Worm (Caenorhabditis elegans) whole organism, young adult: ENCODE measurements around the gene B0280.9.

Source experiments
- B0336.3 ChIP-seq: fragments of 200-800 bp; sonication (Bioruptor generic); IDR thresholded peaks from 2 replicates; pipeline ENCODE4 v1.3.6; 2022; ENCODE audit warnings: missing genetic modification characterization, missing compliant biosample characterization
- C06A6.2 ChIP-seq: fragments of 200-800 bp; sonication (Bioruptor generic); conservative IDR thresholded peaks from 2 replicates; pipeline ENCODE4 v1.3.6; 2022; ENCODE audit warnings: missing genetic modification characterization, missing compliant biosample characterization
- F33H1.4 ChIP-seq: fragments of 200-800 bp; sonication (Bioruptor generic); IDR thresholded peaks from 2 replicates; pipeline ENCODE4 v1.3.6; 2022; ENCODE audit warnings: missing genetic modification reagents, missing genetic modification characterization, missing compliant biosample characterization
- F37B4.10 ChIP-seq: fragments of 200-800 bp; sonication (Bioruptor generic); IDR thresholded peaks from 2 replicates; pipeline ENCODE4 v1.3.6; 2022; ENCODE audit warnings: missing genetic modification characterization, missing compliant biosample characterization
- F55B11.4 ChIP-seq: sonication (generic microtip); optimal IDR thresholded peaks from 2 replicates; lab custom pipeline; 2016; ENCODE audit warnings: missing compliant biosample characterization, missing genetic modification characterization, borderline replicate concordance; ENCODE audit not compliant: insufficient read depth
- K12H6.12 ChIP-seq: fragments of 200-800 bp; sonication (Bioruptor generic); optimal IDR thresholded peaks from 2 replicates; lab custom pipeline; 2018; ENCODE audit warnings: mild to moderate bottlenecking, missing genetic modification characterization, missing compliant biosample characterization
- Y79H2A.3 ChIP-seq: fragments of 200-800 bp; sonication (Bioruptor generic); conservative IDR thresholded peaks from 2 replicates; pipeline ENCODE4 v1.3.6; 2022; ENCODE audit warnings: missing genetic modification reagents, missing genetic modification characterization, missing compliant biosample characterization
- Y95B8A.8 ChIP-seq: fragments of 200-800 bp; sonication (Bioruptor generic); IDR thresholded peaks from 2 replicates; pipeline ENCODE4 v1.3.6; 2022; ENCODE audit warnings: missing genetic modification reagents, missing genetic modification characterization, missing compliant biosample characterization
- ZK185.1 ChIP-seq: sonication (generic microtip); optimal IDR thresholded peaks from 2 replicates; lab custom pipeline; 2016; ENCODE audit warnings: mild to moderate bottlenecking, missing genetic modification characterization, missing compliant biosample characterization; ENCODE audit not compliant: poor library complexity, severe bottlenecking
- ama-1 ChIP-seq, 3 experiments: fragments of 150-350 bp in 1 of 3; sonication (generic microtip) in 2 of 3; optimal IDR thresholded peaks; 2 replicates each; lab custom pipeline; 2014 to 2018; ENCODE audit warnings: missing biosample characterization in 2 of 3, missing genetic modification characterization in 2 of 3, missing genetic modification reagents in 2 of 3
- aptf-2 ChIP-seq: fragments of 200-800 bp; sonication (Bioruptor generic); conservative IDR thresholded peaks from 2 replicates; pipeline ENCODE4 v1.3.6; 2022; ENCODE audit warnings: missing genetic modification reagents, missing genetic modification characterization, missing compliant biosample characterization
- ccch-3 ChIP-seq: fragments of 200-800 bp; sonication (Bioruptor generic); optimal IDR thresholded peaks from 2 replicates; lab custom pipeline; 2018; ENCODE audit warnings: mild to moderate bottlenecking, missing genetic modification characterization, missing compliant biosample characterization
- cebp-1 ChIP-seq, 2 experiments: fragments of 200-800 bp in 1 of 2; sonication (Bioruptor generic) in 1 of 2; sonication (generic microtip) in 1 of 2; IDR thresholded peaks in 1 of 2; optimal IDR thresholded peaks in 1 of 2; 2 replicates each; pipeline versions ENCODE4 v1.3.6 to Lab custom; 2017 to 2022; ENCODE audit warnings: missing compliant biosample characterization in 2 of 2, missing genetic modification characterization in 2 of 2, mild to moderate bottlenecking in 1 of 2, missing genetic modification reagents in 1 of 2, moderate library complexity in 1 of 2
- ceh-100 ChIP-seq: fragments of 200-800 bp; sonication (Bioruptor generic); IDR thresholded peaks from 2 replicates; pipeline ENCODE4 v1.3.6; 2022; ENCODE audit warnings: missing genetic modification reagents, missing genetic modification characterization, missing compliant biosample characterization
- ceh-40 ChIP-seq: fragments of 200-800 bp; sonication (Bioruptor generic); IDR thresholded peaks from 2 replicates; pipeline ENCODE4 v1.3.6; 2022; ENCODE audit warnings: missing genetic modification characterization, missing compliant biosample characterization
- chd-7 ChIP-seq: sonication (generic microtip); optimal IDR thresholded peaks from 2 replicates; lab custom pipeline; 2016; ENCODE audit warnings: mild to moderate bottlenecking, missing genetic modification characterization, moderate library complexity, missing compliant biosample characterization
- die-1 ChIP-seq: sonication (generic microtip); optimal IDR thresholded peaks from 2 replicates; lab custom pipeline; 2016; ENCODE audit warnings: missing genotype, mild to moderate bottlenecking, missing genetic modification characterization, missing compliant biosample characterization
- ekl-4 ChIP-seq: fragments of 200-800 bp; sonication (Bioruptor generic); IDR thresholded peaks from 2 replicates; pipeline ENCODE4 v1.3.6; 2022; ENCODE audit warnings: missing genetic modification reagents, missing genetic modification characterization, missing compliant biosample characterization
- ets-4 ChIP-seq: fragments of 200-800 bp; sonication (Bioruptor generic); optimal IDR thresholded peaks from 2 replicates; lab custom pipeline; 2018; ENCODE audit warnings: mild to moderate bottlenecking, missing genetic modification characterization, missing compliant biosample characterization
- fkh-3 ChIP-seq: sonication (generic microtip); optimal IDR thresholded peaks from 2 replicates; lab custom pipeline; 2016; ENCODE audit warnings: mild to moderate bottlenecking, missing genetic modification characterization, missing compliant biosample characterization
- hmg-1.2 ChIP-seq: fragments of 200-800 bp; sonication (Bioruptor generic); IDR thresholded peaks from 2 replicates; pipeline ENCODE4 v1.3.6; 2022; ENCODE audit warnings: missing genetic modification reagents, missing genetic modification characterization, missing compliant biosample characterization
- hrde-1 ChIP-seq: sonication (generic microtip); optimal IDR thresholded peaks from 2 replicates; lab custom pipeline; 2016; ENCODE audit warnings: missing genetic modification characterization, mild to moderate bottlenecking, missing compliant biosample characterization, moderate library complexity, missing genotype, missing genetic modification reagents, borderline replicate concordance
- lin-26 ChIP-seq: fragments of 200-800 bp; sonication (Bioruptor generic); IDR thresholded peaks from 2 replicates; pipeline ENCODE4 v1.3.6; 2022; ENCODE audit warnings: missing genetic modification reagents, missing genetic modification characterization, missing compliant biosample characterization
- lin-35 ChIP-seq, 3 experiments: fragments of 150-350 bp in 2 of 3; sonication (generic microtip) in 1 of 3; optimal IDR thresholded peaks; 2 replicates each; lab custom pipeline; 2014 to 2018; ENCODE audit warnings: missing biosample characterization in 3 of 3, missing genetic modification characterization in 3 of 3, missing genetic modification reagents in 3 of 3
- lin-54 ChIP-seq: fragments of 200-800 bp; sonication (Bioruptor generic); optimal IDR thresholded peaks from 2 replicates; lab custom pipeline; 2018; ENCODE audit warnings: mild to moderate bottlenecking, missing genetic modification characterization, missing compliant biosample characterization
- lir-1 ChIP-seq: fragments of 200-800 bp; sonication (Bioruptor generic); conservative IDR thresholded peaks from 2 replicates; pipeline ENCODE4 v1.3.6; 2022; ENCODE audit warnings: missing genetic modification reagents, missing genetic modification characterization, missing compliant biosample characterization
- lsl-1 ChIP-seq: fragments of 200-800 bp; sonication (Bioruptor generic); optimal IDR thresholded peaks from 2 replicates; lab custom pipeline; 2018; ENCODE audit warnings: mild to moderate bottlenecking, missing genetic modification characterization, moderate library complexity, missing compliant biosample characterization
- madf-3 ChIP-seq: fragments of 200-800 bp; sonication (Bioruptor generic); IDR thresholded peaks from 2 replicates; pipeline ENCODE4 v1.3.6; 2022; ENCODE audit warnings: missing genetic modification reagents, missing genetic modification characterization, missing compliant biosample characterization
- madf-8 ChIP-seq: fragments of 200-800 bp; sonication (Bioruptor generic); conservative IDR thresholded peaks from 2 replicates; pipeline ENCODE4 v1.3.6; 2022; ENCODE audit warnings: missing genetic modification reagents, missing genetic modification characterization, missing compliant biosample characterization
- mcd-1 ChIP-seq: fragments of 200-800 bp; sonication (Bioruptor generic); IDR thresholded peaks from 2 replicates; pipeline ENCODE4 v1.3.6; 2022; ENCODE audit warnings: missing genetic modification reagents, missing genetic modification characterization, missing compliant biosample characterization
- nfya-2 ChIP-seq: fragments of 200-800 bp; sonication (Bioruptor generic); IDR thresholded peaks from 2 replicates; pipeline ENCODE4 v1.3.6; 2022; ENCODE audit warnings: missing genetic modification reagents, missing genetic modification characterization, missing compliant biosample characterization
- nfyb-1 ChIP-seq: fragments of 200-800 bp; sonication (Bioruptor generic); IDR thresholded peaks from 2 replicates; pipeline ENCODE4 v1.3.6; 2022; ENCODE audit warnings: missing genetic modification reagents, missing genetic modification characterization, missing compliant biosample characterization
- pbrm-1 ChIP-seq: fragments of 200-800 bp; sonication (Bioruptor generic); IDR thresholded peaks from 2 replicates; pipeline ENCODE4 v1.3.6; 2022; ENCODE audit warnings: missing genetic modification reagents, missing genetic modification characterization, missing compliant biosample characterization
- somi-1 ChIP-seq: fragments of 200-800 bp; sonication (Bioruptor generic); optimal IDR thresholded peaks from 2 replicates; lab custom pipeline; 2018; ENCODE audit warnings: mild to moderate bottlenecking, missing genetic modification characterization, missing compliant biosample characterization
- tlf-1 ChIP-seq: fragments of 200-800 bp; sonication (Bioruptor generic); optimal IDR thresholded peaks from 2 replicates; lab custom pipeline; 2018; ENCODE audit warnings: mild to moderate bottlenecking, missing genetic modification characterization, missing compliant biosample characterization
- zfh-2 ChIP-seq: fragments of 200-800 bp; sonication (Bioruptor generic); conservative IDR thresholded peaks from 2 replicates; pipeline ENCODE4 v1.3.6; 2022; ENCODE audit warnings: missing genetic modification reagents, missing genetic modification characterization, missing compliant biosample characterization
- zim-3 ChIP-seq: sonication (generic microtip); optimal IDR thresholded peaks from 2 replicates; lab custom pipeline; 2017; ENCODE audit warnings: mild to moderate bottlenecking, missing genetic modification characterization, moderate library complexity, missing compliant biosample characterization
- ztf-26 ChIP-seq: sonication (generic microtip); optimal IDR thresholded peaks from 2 replicates; lab custom pipeline; 2017; ENCODE audit warnings: missing genetic modification characterization, missing compliant biosample characterization

The B0280.9 gene

DNA sequence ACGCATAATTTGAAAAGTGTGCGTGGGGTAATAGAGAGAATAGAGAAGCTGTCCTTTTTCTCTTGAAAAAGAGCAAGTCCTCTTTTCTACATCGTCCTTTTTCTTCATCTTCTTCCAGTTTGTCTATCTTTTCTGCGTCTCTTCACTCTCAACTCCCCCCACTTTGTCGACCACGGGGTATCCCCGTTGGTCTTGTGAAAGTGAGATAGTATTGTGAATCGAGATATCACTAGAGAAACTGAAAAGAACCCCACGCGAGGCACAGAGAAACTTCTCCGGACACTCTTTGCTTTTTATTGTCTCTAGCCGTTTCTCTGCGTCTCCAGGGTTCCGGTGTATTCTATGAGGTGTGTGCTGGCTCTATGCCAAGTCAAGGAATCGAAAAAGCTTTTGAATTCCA is 32.9 kb upstream of the B0280.9 start (continued):
- peak; percentile 39 for TF ChIP-seq die-1 (tag; lab: Kevin White, UChicago)
- peak; percentile 60 for TF ChIP-seq lin-54
- peak; percentile 87 for TF ChIP-seq B0336.3 (GFP tag; lab: Robert Waterston, UW)
- no peak for TF ChIP-seq zim-3
- TF ChIP-seq ets-4 (GFP tag; lab: Kevin White, UChicago), result peak; percentile 26
- TF ChIP-seq aptf-2 (GFP tag; lab: Robert Waterston, UW), result no peak
- TF ChIP-seq Y79H2A.3, result 0 out of 2 replicates have a peak, but pooled peaks have one; percentile 44
- TF ChIP-seq pbrm-1, result peak; percentile 82
- TF ChIP-seq mcd-1, result peak; percentile 71
- 0 out of 2 replicates have a peak, but pooled peaks have one; percentile 44 for TF ChIP-seq ceh-100 (GFP tag; lab: Robert Waterston, UW)
- TF ChIP-seq C06A6.2 (GFP tag; lab: Robert Waterston, UW), result peak; percentile 82
- TF ChIP-seq lir-1, result peak; percentile 33; the same call in 1 of the 2 replicates
- peak; percentile 90 for TF ChIP-seq nfyb-1
- no peak for TF ChIP-seq F37B4.10 (GFP tag; lab: Robert Waterston, UW)
- TF ChIP-seq somi-1, result peak; percentile 80
- no peak for TF ChIP-seq madf-8
- peak; percentile 66; the same call in 1 of the 2 replicates for TF ChIP-seq Y95B8A.8 (GFP tag; lab: Robert Waterston, UW)
- TF ChIP-seq zfh-2 (GFP tag; lab: Robert Waterston, UW), result peak; percentile 81
- peak; percentile 94 for TF ChIP-seq hmg-1.2 (GFP tag; lab: Robert Waterston, UW)
- peak; percentile 87 for TF ChIP-seq chd-7 (tag; lab: Kevin White, UChicago)
- peak; percentile 25; the same call in 1 of the 2 replicates for TF ChIP-seq F33H1.4 (GFP tag; lab: Robert Waterston, UW)
- peak; percentile 60 for TF ChIP-seq tlf-1
- TF ChIP-seq ekl-4 (GFP tag; lab: Robert Waterston, UW), result peak; percentile 85
- no peak for TF ChIP-seq ccch-3 (GFP tag; lab: Kevin White, UChicago)
- no peak for TF ChIP-seq nfya-2 (GFP tag; lab: Robert Waterston, UW)
- no peak for TF ChIP-seq fkh-3 (tag; lab: Kevin White, UChicago)
- TF ChIP-seq madf-3, result peak; percentile 78
- peak in 1 of 3 experiments; percentile 75 for TF ChIP-seq lin-35 (GFP tag; optimal IDR thresholded peaks at IDR 0.05; lab: Kevin White, UChicago)
- TF ChIP-seq F55B11.4 (tag; lab: Kevin White, UChicago), result no peak
- TF ChIP-seq cebp-1 (GFP tag; IDR thresholded peaks at IDR 0.05; lab: Robert Waterston, UW), result no peak
- peak; percentile 88 for TF ChIP-seq cebp-1 (tag; optimal IDR thresholded peaks at IDR 0.05; lab: Kevin White, UChicago)
- peak; percentile 3 for TF ChIP-seq ama-1 (optimal IDR thresholded peaks at IDR 0.05; lab: Kevin White, UChicago)
- no peak for TF ChIP-seq ama-1 (GFP tag; optimal IDR thresholded peaks at IDR 0.05; lab: Kevin White, UChicago)
- peak; percentile 3 for TF ChIP-seq lsl-1 (GFP tag; lab: Kevin White, UChicago)
- peak; percentile 54 for TF ChIP-seq ZK185.1 (tag; lab: Kevin White, UChicago)
- TF ChIP-seq ceh-40 (GFP tag; lab: Robert Waterston, UW), result no peak
- TF ChIP-seq ztf-26 (tag; lab: Kevin White, UChicago), result peak; percentile 70
- peak; percentile 94 for TF ChIP-seq K12H6.12
- TF ChIP-seq hrde-1 (tag; lab: Kevin White, UChicago), result no peak

DNA sequence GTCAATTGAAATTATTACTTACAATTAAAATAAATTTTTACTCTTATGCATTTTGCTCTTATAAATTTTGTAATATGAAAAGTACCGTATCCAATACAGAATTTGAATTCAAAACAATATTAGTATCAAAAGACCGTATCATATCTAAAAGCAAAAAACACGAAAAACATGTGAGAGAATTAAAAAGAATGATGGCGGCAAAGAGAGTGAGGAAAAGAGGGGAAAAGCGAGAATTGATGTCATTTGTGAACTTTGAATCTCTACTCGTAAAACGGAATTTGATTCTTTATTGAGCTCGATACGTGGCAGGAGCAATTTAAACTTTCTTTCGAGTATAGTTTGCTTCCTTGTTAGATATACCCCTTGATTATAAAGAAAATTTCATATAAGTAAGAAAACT is 31.8 kb upstream of the B0280.9 start:
- TF ChIP-seq hmg-1.2 (GFP tag; lab: Robert Waterston, UW), result peak; percentile 4; the same call in 1 of the 2 replicates
- no peak for TF ChIP-seq ccch-3 (GFP tag; lab: Kevin White, UChicago)
- TF ChIP-seq lin-26 (GFP tag; lab: Robert Waterston, UW), result 0 out of 2 replicates have a peak, but pooled peaks have one; percentile 23
